Worm (Caenorhabditis elegans) whole organism, L4/young adult: ENCODE data around the gene srh-56.

ENCODE experiments used
- W03F9.2 ChIP-seq: fragments of 150-350 bp; optimal IDR thresholded peaks from 2 replicates; lab custom pipeline; 2014; ENCODE audit warnings: missing biosample characterization, missing genetic modification characterization
- him-1 ChIP-seq: sonication (generic microtip); optimal IDR thresholded peaks from 2 replicates; lab custom pipeline; 2016; ENCODE audit warnings: missing genotype, missing genetic modification reagents, missing genetic modification characterization, missing compliant biosample characterization

- TF ChIP-seq him-1 (tag; lab: Kevin White, UChicago) (no peak), W03F9.2 (tag; lab: Kevin White, UChicago) (no peak)
Measured at ce11 chrV:2821618-2822272, 50.1 kb downstream of the srh-56 start, which contains the start of gene srh-36.
